Worm (Caenorhabditis elegans) whole organism, L3 larva: ENCODE data around the gene plc-1.

ENCODE experiments used
- ama-1 ChIP-seq: fragments of 150-350 bp; optimal IDR thresholded peaks from 2 replicates; lab custom pipeline; 2018
- ceh-82 ChIP-seq: fragments of 150-350 bp; optimal IDR thresholded peaks from 2 replicates; lab custom pipeline; 2014; ENCODE audit warnings: missing biosample characterization, missing genetic modification characterization
- elt-2 ChIP-seq: sonication (generic microtip); optimal IDR thresholded peaks from 2 replicates; lab custom pipeline; 2016; ENCODE audit warnings: missing genetic modification reagents, mild to moderate bottlenecking, missing genetic modification characterization, missing compliant biosample characterization
- nhr-11 ChIP-seq: fragments of 150-350 bp; optimal IDR thresholded peaks from 2 replicates; lab custom pipeline; 2014; ENCODE audit warnings: missing biosample characterization, missing genetic modification characterization
- nhr-28 ChIP-seq: fragments of 150-350 bp; optimal IDR thresholded peaks from 2 replicates; lab custom pipeline; 2014; ENCODE audit warnings: missing biosample characterization, missing genetic modification characterization
- nhr-77 ChIP-seq: fragments of 150-350 bp; optimal IDR thresholded peaks from 2 replicates; lab custom pipeline; 2014; ENCODE audit warnings: missing biosample characterization, missing genetic modification characterization
- skn-1 ChIP-seq: fragments of 150-350 bp; optimal IDR thresholded peaks from 2 replicates; lab custom pipeline; 2014; ENCODE audit warnings: missing biosample characterization, missing genetic modification characterization
- snpc-4 ChIP-seq: fragments of 150-350 bp; optimal IDR thresholded peaks from 2 replicates; lab custom pipeline; 2014; ENCODE audit warnings: missing biosample characterization, missing genetic modification characterization
- unc-62 ChIP-seq: fragments of 150-350 bp; sonication (generic microtip); optimal IDR thresholded peaks from 4 replicates; lab custom pipeline; 2014; ENCODE audit warnings: missing biosample characterization, missing genetic modification reagents, missing genetic modification characterization

- no peak for TF ChIP-seq snpc-4 (tag; lab: Kevin White, UChicago)
- TF ChIP-seq ama-1: no peak
- no peak for TF ChIP-seq nhr-28 (tag; lab: Kevin White, UChicago)
- no peak for TF ChIP-seq elt-2 (tag; lab: Kevin White, UChicago)
- TF ChIP-seq nhr-77 (tag; lab: Kevin White, UChicago): no peak
- no peak for TF ChIP-seq skn-1 (tag; lab: Kevin White, UChicago)
- TF ChIP-seq nhr-11: no peak
- no peak for TF ChIP-seq unc-62 (GFP tag; lab: Kevin White, UChicago)
- no peak for TF ChIP-seq ceh-82 (tag; lab: Kevin White, UChicago)
Measured at ce11 chrX:10844602-10845354, 6.3 kb upstream of the plc-1 start, which contains the start of gene C05A9.2.
